Worm (Caenorhabditis elegans) whole organism, L1 larva: Measurements from ENCODE around the gene Y65A5A.24.

Experiments
- C34B4.2 ChIP-seq: sonication (generic microtip); optimal IDR thresholded peaks from 2 replicates; lab custom pipeline; 2017; ENCODE audit warnings: mild to moderate bottlenecking, missing genetic modification characterization, missing compliant biosample characterization
- alr-1 ChIP-seq: fragments of 200-800 bp; sonication (Bioruptor generic); optimal IDR thresholded peaks from 2 replicates; lab custom pipeline; 2018; ENCODE audit warnings: borderline replicate concordance, mild to moderate bottlenecking, missing genetic modification characterization, missing compliant biosample characterization
- aly-2 ChIP-seq: fragments of 150-350 bp; optimal IDR thresholded peaks from 2 replicates; lab custom pipeline; 2014; ENCODE audit warnings: missing biosample characterization, missing genetic modification characterization
- blmp-1 ChIP-seq: fragments of 150-350 bp; optimal IDR thresholded peaks from 2 replicates; lab custom pipeline; 2014; ENCODE audit warnings: missing biosample characterization, missing genetic modification characterization
- ceh-8 ChIP-seq: fragments of 200-800 bp; sonication (Bioruptor generic); optimal IDR thresholded peaks from 2 replicates; lab custom pipeline; 2018; ENCODE audit warnings: mild to moderate bottlenecking, missing genetic modification characterization, moderate library complexity, missing compliant biosample characterization
- ceh-88 ChIP-seq: fragments of 200-800 bp; sonication (Bioruptor generic); IDR thresholded peaks from 2 replicates; pipeline ENCODE4 v1.3.6; 2022; ENCODE audit warnings: missing genetic modification characterization, missing compliant biosample characterization
- ceh-90 ChIP-seq: sonication (generic microtip); optimal IDR thresholded peaks from 2 replicates; lab custom pipeline; 2016; ENCODE audit warnings: missing genetic modification characterization, missing compliant biosample characterization
- dsc-1 ChIP-seq: sonication (generic microtip); optimal IDR thresholded peaks from 2 replicates; lab custom pipeline; 2016; ENCODE audit warnings: mild to moderate bottlenecking, missing genetic modification characterization, missing compliant biosample characterization
- efl-1 ChIP-seq, 4 experiments: fragments of 150-350 bp; optimal IDR thresholded peaks in 3 of 4; peaks in 1 of 4; 1 replicate in 1 of 4; 2 replicates in 3 of 4; lab custom pipeline; 2014; ENCODE audit warnings: missing biosample characterization in 2 of 4, missing genetic modification characterization in 2 of 4, missing genetic modification reagents in 2 of 4
- egl-27 ChIP-seq, 2 experiments: fragments of 150-350 bp in 1 of 2; sonication (generic microtip); optimal IDR thresholded peaks; 3 replicates each; lab custom pipeline; 2017 to 2018; ENCODE audit warnings: missing biosample characterization in 2 of 2, missing genetic modification characterization in 2 of 2, missing genetic modification reagents in 2 of 2
- elt-2 ChIP-seq: sonication (generic microtip); optimal IDR thresholded peaks from 2 replicates; lab custom pipeline; 2016; ENCODE audit warnings: missing genetic modification characterization, mild to moderate bottlenecking, inconsistent platforms, missing compliant biosample characterization, missing genetic modification reagents
- elt-3 ChIP-seq, 6 experiments: fragments of 150-350 bp in 1 of 6; sonication (generic microtip); optimal IDR thresholded peaks; 2 replicates each; lab custom pipeline; 2017 to 2018; ENCODE audit warnings: missing biosample characterization in 6 of 6, missing genetic modification characterization in 6 of 6, inconsistent platforms in 1 of 6
- ets-5 ChIP-seq: fragments of 200-800 bp; sonication (Bioruptor generic); IDR thresholded peaks from 2 replicates; pipeline ENCODE4 v1.3.6; 2022; ENCODE audit warnings: missing genetic modification characterization, missing compliant biosample characterization
- fkh-10 ChIP-seq: sonication (generic microtip); optimal IDR thresholded peaks from 2 replicates; lab custom pipeline; 2017; ENCODE audit warnings: missing biosample characterization, missing genetic modification reagents, missing genetic modification characterization
- fkh-4 ChIP-seq: sonication (generic microtip); optimal IDR thresholded peaks from 2 replicates; lab custom pipeline; 2016; ENCODE audit warnings: missing compliant biosample characterization, missing genetic modification characterization, borderline replicate concordance
- fkh-8 ChIP-seq: sonication (generic microtip); optimal IDR thresholded peaks from 2 replicates; lab custom pipeline; 2016; ENCODE audit warnings: mild to moderate bottlenecking, missing genetic modification characterization, missing compliant biosample characterization
- fos-1 ChIP-seq: fragments of 150-350 bp; optimal IDR thresholded peaks from 2 replicates; lab custom pipeline; 2014; ENCODE audit warnings: missing biosample characterization, missing genetic modification characterization
- hlh-4 ChIP-seq: sonication (generic microtip); optimal IDR thresholded peaks from 2 replicates; lab custom pipeline; 2016; ENCODE audit warnings: mild to moderate bottlenecking, missing genetic modification characterization, missing compliant biosample characterization
- irx-1 ChIP-seq: sonication (generic microtip); optimal IDR thresholded peaks from 2 replicates; lab custom pipeline; 2016; ENCODE audit warnings: missing genetic modification characterization, missing compliant biosample characterization
- isw-1 ChIP-seq: fragments of 200-800 bp; sonication (Bioruptor generic); IDR thresholded peaks from 2 replicates; pipeline ENCODE4 v1.3.6; 2022; ENCODE audit warnings: missing genetic modification characterization, missing compliant biosample characterization
- jun-1 ChIP-seq: fragments of 150-350 bp; optimal IDR thresholded peaks from 2 replicates; lab custom pipeline; 2014; ENCODE audit warnings: missing biosample characterization, missing genetic modification reagents, missing genetic modification characterization
- lin-14 ChIP-seq: fragments of 200-800 bp; sonication (Bioruptor generic); optimal IDR thresholded peaks from 2 replicates; lab custom pipeline; 2018; ENCODE audit warnings: mild to moderate bottlenecking, missing genetic modification characterization, moderate library complexity, missing compliant biosample characterization
- lin-15B ChIP-seq: fragments of 150-350 bp; sonication (generic microtip); optimal IDR thresholded peaks from 3 replicates; lab custom pipeline; 2014; ENCODE audit warnings: missing biosample characterization, missing genetic modification characterization
- lin-35 ChIP-seq, 2 experiments: fragments of 150-350 bp; optimal IDR thresholded peaks; 2 replicates each; lab custom pipeline; 2014; ENCODE audit warnings: missing biosample characterization in 2 of 2, missing genetic modification characterization in 2 of 2, missing genetic modification reagents in 2 of 2
- lir-3 ChIP-seq: sonication (generic microtip); optimal IDR thresholded peaks from 2 replicates; lab custom pipeline; 2016; ENCODE audit warnings: mild to moderate bottlenecking, missing genetic modification characterization, moderate library complexity, missing compliant biosample characterization; ENCODE audit not compliant: poor library complexity
- mab-9 ChIP-seq: fragments of 200-800 bp; sonication (Bioruptor generic); IDR thresholded peaks from 2 replicates; pipeline ENCODE4 v1.3.6; 2022; ENCODE audit warnings: missing genetic modification reagents, missing genetic modification characterization, missing compliant biosample characterization
- mep-1 ChIP-seq: fragments of 150-350 bp; optimal IDR thresholded peaks from 2 replicates; lab custom pipeline; 2014; ENCODE audit warnings: missing biosample characterization, missing genetic modification characterization
- nhr-12 ChIP-seq: sonication (generic microtip); optimal IDR thresholded peaks from 2 replicates; lab custom pipeline; 2017; ENCODE audit warnings: missing biosample characterization, missing genetic modification characterization
- nhr-19 ChIP-seq: fragments of 200-800 bp; sonication (Bioruptor generic); conservative IDR thresholded peaks from 2 replicates; pipeline ENCODE4 v1.3.6; 2022; ENCODE audit warnings: missing genetic modification characterization, missing compliant biosample characterization
- nhr-20 ChIP-seq: sonication (generic microtip); optimal IDR thresholded peaks from 2 replicates; lab custom pipeline; 2016; ENCODE audit warnings: mild to moderate bottlenecking, missing genetic modification characterization, missing compliant biosample characterization
- nhr-237 ChIP-seq: fragments of 150-350 bp; optimal IDR thresholded peaks from 2 replicates; lab custom pipeline; 2014; ENCODE audit warnings: missing biosample characterization, missing genetic modification characterization
- nhr-47 ChIP-seq: sonication (generic microtip); optimal IDR thresholded peaks from 2 replicates; lab custom pipeline; 2016; ENCODE audit warnings: mild to moderate bottlenecking, missing genetic modification characterization, moderate library complexity, missing compliant biosample characterization
- nhr-71 ChIP-seq: sonication (generic microtip); optimal IDR thresholded peaks from 2 replicates; lab custom pipeline; 2016; ENCODE audit warnings: mild to moderate bottlenecking, missing genetic modification characterization, moderate library complexity, missing compliant biosample characterization
- nhr-77 ChIP-seq: fragments of 150-350 bp; optimal IDR thresholded peaks from 2 replicates; lab custom pipeline; 2014; ENCODE audit warnings: missing biosample characterization, missing genetic modification characterization
- nhr-90 ChIP-seq: sonication (generic microtip); optimal IDR thresholded peaks from 2 replicates; lab custom pipeline; 2016; ENCODE audit warnings: mild to moderate bottlenecking, missing genetic modification characterization, missing compliant biosample characterization; ENCODE audit not compliant: poor library complexity
- pag-3 ChIP-seq: sonication (generic microtip); optimal IDR thresholded peaks from 2 replicates; lab custom pipeline; 2017; ENCODE audit warnings: missing genetic modification characterization, mild to moderate bottlenecking, missing compliant biosample characterization, antibody characterized with exemption, borderline replicate concordance; ENCODE audit not compliant: insufficient read depth
- pqm-1 ChIP-seq: sonication (generic microtip); optimal IDR thresholded peaks from 3 replicates; lab custom pipeline; 2017; ENCODE audit warnings: missing biosample characterization, missing genetic modification characterization
- rnt-1 ChIP-seq: sonication (generic microtip); optimal IDR thresholded peaks from 2 replicates; lab custom pipeline; 2016; ENCODE audit warnings: mild to moderate bottlenecking, missing genetic modification characterization, moderate library complexity, missing compliant biosample characterization
- snu-23 ChIP-seq: sonication (generic microtip); optimal IDR thresholded peaks from 2 replicates; lab custom pipeline; 2016; ENCODE audit warnings: missing genetic modification characterization, missing compliant biosample characterization
- sox-4 ChIP-seq: sonication (generic microtip); optimal IDR thresholded peaks from 2 replicates; lab custom pipeline; 2016; ENCODE audit warnings: missing genetic modification characterization, missing compliant biosample characterization
- swsn-7 ChIP-seq: sonication (generic microtip); optimal IDR thresholded peaks from 2 replicates; lab custom pipeline; 2016; ENCODE audit warnings: missing genetic modification characterization, missing compliant biosample characterization
- unc-62 ChIP-seq: fragments of 150-350 bp; optimal IDR thresholded peaks from 2 replicates; lab custom pipeline; 2014; ENCODE audit warnings: missing biosample characterization, missing genetic modification reagents, missing genetic modification characterization
- xbp-1 ChIP-seq: sonication (generic microtip); optimal IDR thresholded peaks from 2 replicates; lab custom pipeline; 2016; ENCODE audit warnings: missing genetic modification characterization, missing compliant biosample characterization
- ztf-11 ChIP-seq, 2 experiments: sonication (generic microtip); optimal IDR thresholded peaks; 2 replicates each; lab custom pipeline; 2016 to 2017; ENCODE audit warnings: missing genetic modification characterization in 2 of 2, missing biosample characterization in 1 of 2, missing compliant biosample characterization in 1 of 2

Y65A5A.24 gene

DNA sequence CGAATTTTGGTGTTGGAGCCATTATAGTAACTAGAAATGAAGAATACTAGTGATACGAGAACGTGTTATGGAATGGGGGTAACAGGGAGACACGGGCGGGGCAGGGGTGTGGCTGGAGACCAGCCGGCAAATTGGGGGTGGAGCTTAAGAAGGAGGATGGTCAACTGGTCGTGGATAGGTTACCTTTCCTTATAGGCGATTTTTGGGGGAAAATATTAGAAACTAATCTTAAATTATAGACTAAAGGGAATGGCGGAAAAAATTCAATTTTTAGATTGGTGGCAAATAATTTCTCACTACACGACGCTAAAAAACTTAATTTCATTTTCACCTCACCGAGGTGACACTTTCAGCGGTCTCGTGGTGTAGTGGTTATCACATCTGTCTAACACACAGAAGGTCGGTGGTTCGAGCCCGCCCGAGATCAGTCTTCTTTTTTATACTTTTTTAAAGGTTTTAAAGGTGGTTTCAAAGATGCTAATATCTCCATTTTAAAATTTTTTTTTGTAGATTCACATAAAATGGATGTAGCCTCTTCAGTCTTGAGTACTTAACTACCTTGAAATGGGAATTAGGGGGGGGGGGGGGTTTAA is 6.1 kb downstream of the Y65A5A.24 start, which contains the start of gene Y65A5A.1:
Gene Y65A5A.1, minus strand, starts transcription at position 51 of the 593 bp plus-strand sequence.
- TF ChIP-seq nhr-90 (tag; lab: Kevin White, UChicago) (peak; percentile 26), lin-14 (peak; percentile 4), sox-4 (tag; lab: Kevin White, UChicago) (no peak), lin-35 (GFP tag; optimal IDR thresholded peaks at IDR 0.05; lab: Kevin White, UChicago) (peak in 1 of 2 experiments; percentile 40), pqm-1 (tag; lab: Kevin White, UChicago) (no peak), snu-23 (GFP tag; lab: Kevin White, UChicago) (peak; percentile 7), nhr-19 (peak; percentile 19; the same call in 1 of the 2 replicates), efl-1 (optimal IDR thresholded peaks at IDR 0.05; lab: Kevin White, UChicago) (no peak), efl-1 (GFP tag; optimal IDR thresholded peaks at IDR 0.05 in 1 of 2; lab: Kevin White, UChicago) (peak in 1 of 2 experiments; percentile 85)
- TF ChIP-seq, all 84 proteins: peak for 6

DNA sequence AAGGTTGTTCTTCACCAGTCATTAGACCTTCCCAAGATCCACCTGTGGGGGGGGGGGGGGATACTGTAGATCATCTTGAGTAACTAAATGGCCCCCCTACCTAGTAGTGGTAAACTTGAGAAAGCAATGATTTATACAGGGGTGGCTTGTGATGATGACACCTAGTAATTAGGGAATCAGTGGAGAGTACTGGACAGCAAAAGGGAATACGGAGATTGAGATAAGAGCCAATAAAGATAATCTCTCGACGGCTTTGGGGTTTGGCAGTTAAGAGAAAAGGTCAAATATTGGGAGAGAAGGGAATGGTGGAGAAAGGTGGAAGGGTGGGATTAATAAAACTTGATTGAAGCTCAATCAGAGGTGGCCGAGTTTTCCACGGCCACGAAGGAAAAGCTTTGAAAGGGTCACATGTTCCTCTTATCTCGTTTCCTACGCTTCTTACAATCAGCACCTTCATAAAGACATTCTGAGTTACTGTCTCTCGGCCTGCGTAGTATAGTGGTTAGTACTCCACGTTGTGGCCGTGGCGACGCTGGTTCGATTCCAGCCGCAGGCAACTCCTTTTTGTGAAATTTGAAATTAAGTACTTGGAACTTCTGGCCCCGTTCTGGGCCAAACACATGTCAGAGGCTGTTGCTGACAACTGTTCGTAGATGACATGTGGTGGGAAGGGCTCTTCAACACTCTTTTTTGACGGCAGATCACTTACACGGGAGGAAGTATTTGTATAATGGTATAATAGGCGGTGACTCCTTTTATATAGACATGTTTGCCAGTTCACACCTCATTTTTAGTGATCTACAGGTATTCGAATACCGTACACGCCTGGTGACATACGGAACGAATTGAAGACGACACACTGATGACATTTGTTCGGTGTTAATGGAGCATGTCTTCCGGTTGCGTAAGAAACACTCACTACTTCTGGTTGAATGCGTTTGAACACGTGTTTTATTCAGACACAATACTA is 6.9 kb downstream of the Y65A5A.24 start:
- TF ChIP-seq fos-1 (tag; lab: Kevin White, UChicago) (no peak), lin-15B (tag; lab: Kevin White, UChicago) (no peak), efl-1 (optimal IDR thresholded peaks at IDR 0.05; lab: Kevin White, UChicago) (no peak), efl-1 (GFP tag; optimal IDR thresholded peaks at IDR 0.05 in 1 of 2; lab: Kevin White, UChicago) (peak in 1 of 2 experiments; percentile 82), unc-62 (no peak), isw-1 (GFP tag; lab: Robert Waterston, UW) (no peak), nhr-12 (tag; lab: Kevin White, UChicago) (no peak), aly-2 (tag; lab: Kevin White, UChicago) (no peak), pqm-1 (tag; lab: Kevin White, UChicago) (no peak), jun-1 (no peak), ceh-8 (GFP tag; lab: Kevin White, UChicago) (no peak), lin-35 (GFP tag; optimal IDR thresholded peaks at IDR 0.05; lab: Kevin White, UChicago) (peak in 1 of 2 experiments; percentile 65), fkh-8 (tag; lab: Kevin White, UChicago) (no peak), mep-1 (tag; lab: Kevin White, UChicago) (peak; percentile 1), alr-1 (tag; lab: Kevin White, UChicago) (no peak), fkh-4 (no peak), ceh-90 (tag; lab: Kevin White, UChicago) (no peak), lir-3 (no peak), mab-9 (GFP tag; lab: Robert Waterston, UW) (no peak), xbp-1 (no peak), nhr-19 (0 out of 2 replicates have a peak, but pooled peaks have one; percentile 13), lin-14 (no peak), nhr-20 (tag; lab: Kevin White, UChicago) (peak; percentile 14), nhr-237 (no peak), ztf-11 (tag; optimal IDR thresholded peaks at IDR 0.05; lab: Kevin White, UChicago) (no peak), nhr-47 (tag; lab: Kevin White, UChicago) (no peak), blmp-1 (tag; lab: Kevin White, UChicago) (peak; percentile 35), elt-2 (tag; lab: Kevin White, UChicago) (peak; percentile 25), C34B4.2 (no peak), snu-23 (GFP tag; lab: Kevin White, UChicago) (peak; percentile 48), elt-3 (tag; optimal IDR thresholded peaks at IDR 0.05; lab: Kevin White, UChicago) (peak in 1 of 6 experiments; percentile 9), egl-27 (tag; optimal IDR thresholded peaks at IDR 0.05; lab: Kevin White, UChicago) (no peak), hlh-4 (tag; lab: Kevin White, UChicago) (no peak), ets-5 (GFP tag; lab: Robert Waterston, UW) (no peak), nhr-71 (tag; lab: Kevin White, UChicago) (no peak), fkh-10 (GFP tag; lab: Kevin White, UChicago) (no peak), dsc-1 (no peak), rnt-1 (tag; lab: Kevin White, UChicago) (peak; percentile 19), ceh-88 (GFP tag; lab: Robert Waterston, UW) (no peak), irx-1 (tag; lab: Kevin White, UChicago) (no peak), swsn-7 (tag; lab: Kevin White, UChicago) (no peak), nhr-77 (tag; lab: Kevin White, UChicago) (no peak), pag-3 (no peak)
